Fruit fly (Drosophila melanogaster) whole organism, embryonic: Measurements from ENCODE around the gene CG7789.

Experiments
- Asciz ChIP-seq: fragments of 200-800 bp; sonication (Bioruptor generic); optimal IDR thresholded peaks from 2 replicates; lab custom pipeline; 2017; ENCODE audit warnings: missing biosample characterization, mild to moderate bottlenecking, missing genetic modification characterization, missing genetic modification reagents
- Bdp1 ChIP-seq: fragments of 200-800 bp; sonication (Bioruptor generic); optimal IDR thresholded peaks from 3 replicates; lab custom pipeline; 2016; ENCODE audit warnings: missing biosample characterization, missing genetic modification characterization
- C15 ChIP-seq: fragments of 200-800 bp; sonication (Bioruptor generic); IDR thresholded peaks from 3 replicates; pipeline ENCODE4 v1.3.6; 2022; ENCODE audit warnings: missing biosample characterization, missing genetic modification characterization
- CG10267 ChIP-seq: fragments of 200-800 bp; sonication (Bioruptor generic); optimal IDR thresholded peaks from 2 replicates; lab custom pipeline; 2018; ENCODE audit warnings: missing biosample characterization, mild to moderate bottlenecking, missing genetic modification characterization, moderate library complexity
- CG10321 ChIP-seq: fragments of 200-800 bp; sonication (Bioruptor generic); IDR thresholded peaks from 2 replicates; pipeline ENCODE4 v1.3.6; 2022; ENCODE audit warnings: missing biosample characterization, missing genetic modification characterization
- CG10462 ChIP-seq: fragments of 200-800 bp; sonication (Bioruptor generic); optimal IDR thresholded peaks from 2 replicates; lab custom pipeline; 2016; ENCODE audit warnings: missing biosample characterization, missing genetic modification characterization
- CG12236 ChIP-seq: fragments of 200-800 bp; sonication (Bioruptor generic); optimal IDR thresholded peaks from 2 replicates; lab custom pipeline; 2016; ENCODE audit warnings: missing biosample characterization, missing genetic modification characterization
- CG13775 ChIP-seq: fragments of 200-800 bp; sonication (Bioruptor generic); optimal IDR thresholded peaks from 3 replicates; lab custom pipeline; 2017; ENCODE audit warnings: missing biosample characterization, mild to moderate bottlenecking, missing genetic modification characterization
- CG14441 ChIP-seq: fragments of 200-800 bp; sonication (Bioruptor generic); IDR thresholded peaks from 2 replicates; pipeline ENCODE4 v1.3.6; 2022; ENCODE audit warnings: missing biosample characterization, missing genetic modification characterization
- CG17328 ChIP-seq: fragments of 200-800 bp; sonication (Bioruptor generic); IDR thresholded peaks from 2 replicates; pipeline ENCODE4 v1.3.6; 2022; ENCODE audit warnings: missing biosample characterization, missing genetic modification characterization
- CG17829 ChIP-seq: fragments of 200-800 bp; optimal IDR thresholded peaks from 2 replicates; lab custom pipeline; 2019; ENCODE audit warnings: missing biosample characterization, mild to moderate bottlenecking, missing genetic modification characterization, moderate library complexity
- CG2875 ChIP-seq: fragments of 200-800 bp; sonication (Bioruptor generic); optimal IDR thresholded peaks from 2 replicates; lab custom pipeline; 2017; ENCODE audit warnings: missing biosample characterization, mild to moderate bottlenecking, missing genetic modification characterization, missing genetic modification reagents
- CG30403 ChIP-seq: fragments of 200-800 bp; sonication (Bioruptor generic); optimal IDR thresholded peaks from 3 replicates; lab custom pipeline; 2016; ENCODE audit warnings: missing biosample characterization, missing genetic modification characterization
- CG31388 ChIP-seq: fragments of 200-800 bp; sonication (Bioruptor generic); optimal IDR thresholded peaks from 2 replicates; lab custom pipeline; 2016; ENCODE audit warnings: missing biosample characterization, missing genetic modification characterization
- CG34422 ChIP-seq: fragments of 200-800 bp; sonication (Bioruptor generic); IDR thresholded peaks from 3 replicates; pipeline ENCODE4 v1.3.6; 2022; ENCODE audit warnings: missing biosample characterization, missing genetic modification characterization
- CG4617 ChIP-seq: fragments of 200-800 bp; sonication (Bioruptor generic); optimal IDR thresholded peaks from 3 replicates; lab custom pipeline; 2016; ENCODE audit warnings: missing biosample characterization, missing genetic modification characterization, borderline replicate concordance
- CG6654 ChIP-seq: fragments of 200-800 bp; sonication (Bioruptor generic); optimal IDR thresholded peaks from 2 replicates; lab custom pipeline; 2017; ENCODE audit warnings: missing biosample characterization, mild to moderate bottlenecking, missing genetic modification characterization
- CG6689 ChIP-seq: fragments of 200-800 bp; sonication (Bioruptor generic); IDR thresholded peaks from 2 replicates; pipeline ENCODE4 v1.3.6; 2022; ENCODE audit warnings: missing biosample characterization, missing genetic modification characterization
- CG7963 ChIP-seq: fragments of 200-800 bp; sonication (Bioruptor generic); IDR thresholded peaks from 3 replicates; pipeline ENCODE4 v1.3.6; 2022; ENCODE audit warnings: missing biosample characterization, missing genetic modification characterization; ENCODE audit not compliant: partially characterized antibody
- CrebB ChIP-seq: fragments of 200-800 bp; sonication (Bioruptor generic); optimal IDR thresholded peaks from 3 replicates; lab custom pipeline; 2018; ENCODE audit warnings: missing biosample characterization, mild to moderate bottlenecking, missing genetic modification characterization
- Dek ChIP-seq: fragments of 200-800 bp; sonication (Bioruptor generic); optimal IDR thresholded peaks from 3 replicates; lab custom pipeline; 2019; ENCODE audit warnings: missing biosample characterization, mild to moderate bottlenecking, missing genetic modification characterization, moderate library complexity
- Dll ChIP-seq: fragments of 200-800 bp; sonication (Bioruptor generic); IDR thresholded peaks from 4 replicates; pipeline ENCODE4 v1.3.6; 2022; ENCODE audit warnings: missing biosample characterization, missing genetic modification characterization; ENCODE audit not compliant: partially characterized antibody
- Doc3 ChIP-seq: fragments of 200-800 bp; sonication (Bioruptor generic); IDR thresholded peaks from 3 replicates; pipeline ENCODE4 v1.3.6; 2022; ENCODE audit warnings: missing biosample characterization, missing genetic modification characterization; ENCODE audit not compliant: partially characterized antibody
- E2f1 ChIP-seq: fragments of 200-800 bp; sonication (Bioruptor generic); IDR thresholded peaks from 2 replicates; pipeline ENCODE4 v1.3.6; 2022; ENCODE audit warnings: missing biosample characterization, missing genetic modification characterization
- Fer1 ChIP-seq: fragments of 200-800 bp; sonication (Bioruptor generic); optimal IDR thresholded peaks from 2 replicates; lab custom pipeline; 2017; ENCODE audit warnings: missing biosample characterization, mild to moderate bottlenecking, missing genetic modification characterization
- HLH54F ChIP-seq: fragments of 200-800 bp; sonication (Bioruptor generic); optimal IDR thresholded peaks from 3 replicates; lab custom pipeline; 2016; ENCODE audit warnings: missing biosample characterization, missing genetic modification characterization
- Hand ChIP-seq: fragments of 200-800 bp; sonication (Bioruptor generic); optimal IDR thresholded peaks from 2 replicates; lab custom pipeline; 2017; ENCODE audit warnings: mild to moderate bottlenecking, missing biosample characterization, missing genetic modification reagents, missing genetic modification characterization
- HmgZ ChIP-seq: fragments of 200-800 bp; sonication (Bioruptor generic); optimal IDR thresholded peaks from 2 replicates; lab custom pipeline; 2018; ENCODE audit warnings: missing biosample characterization, mild to moderate bottlenecking, missing genetic modification characterization
- Hr51 ChIP-seq, 2 experiments: fragments of 200-800 bp; sonication (Bioruptor generic); optimal IDR thresholded peaks; 2 replicates in 1 of 2; 3 replicates in 1 of 2; lab custom pipeline; 2016 to 2018; ENCODE audit warnings: missing biosample characterization in 2 of 2, missing genetic modification characterization in 2 of 2, mild to moderate bottlenecking in 1 of 2, moderate library complexity in 1 of 2
- Med ChIP-seq: fragments of 200-800 bp; sonication (Bioruptor generic); peaks from one replicate; lab custom pipeline; 2016; ENCODE audit warnings: missing biosample characterization, missing genetic modification characterization, mild to moderate bottlenecking, inconsistent platforms, moderate library complexity
- Ptx1 ChIP-seq: fragments of 200-800 bp; sonication (Bioruptor generic); IDR thresholded peaks from 2 replicates; pipeline ENCODE4 v1.3.6; 2022; ENCODE audit warnings: missing biosample characterization, missing genetic modification characterization
- Sin3A ChIP-seq: fragments of >200 bp; optimal IDR thresholded peaks from 2 replicates; lab custom pipeline; 2018
- TFAM ChIP-seq: fragments of 200-800 bp; sonication (Bioruptor generic); optimal IDR thresholded peaks from 2 replicates; lab custom pipeline; 2017; ENCODE audit warnings: missing biosample characterization, missing genetic modification characterization, inconsistent platforms
- YL-1 ChIP-seq: fragments of 200-800 bp; sonication (Bioruptor generic); optimal IDR thresholded peaks from 3 replicates; lab custom pipeline; 2017; ENCODE audit warnings: missing biosample characterization, mild to moderate bottlenecking, missing genetic modification characterization
- bowl ChIP-seq: fragments of 200-800 bp; sonication (Bioruptor generic); IDR thresholded peaks from 2 replicates; pipeline ENCODE4 v1.3.6; 2022; ENCODE audit warnings: missing biosample characterization, missing genetic modification characterization
- bsh ChIP-seq, 2 experiments: fragments of 200-800 bp; sonication (Bioruptor generic); optimal IDR thresholded peaks; 2 replicates each; lab custom pipeline; 2017 to 2018; ENCODE audit warnings: mild to moderate bottlenecking in 2 of 2, missing biosample characterization in 2 of 2, missing genetic modification characterization in 2 of 2, moderate library complexity in 1 of 2
- gcm ChIP-seq: fragments of 200-800 bp; sonication (Bioruptor generic); optimal IDR thresholded peaks from 2 replicates; lab custom pipeline; 2019; ENCODE audit warnings: missing biosample characterization, mild to moderate bottlenecking, missing genetic modification characterization, moderate library complexity
- hb ChIP-seq: fragments of 200-800 bp; sonication (Bioruptor generic); IDR thresholded peaks from 3 replicates; pipeline ENCODE4 v1.3.6; 2022; ENCODE audit warnings: missing biosample characterization, missing genetic modification characterization; ENCODE audit not compliant: partially characterized antibody
- kay ChIP-seq: fragments of 200-800 bp; sonication (Bioruptor generic); optimal IDR thresholded peaks from 2 replicates; lab custom pipeline; 2016; ENCODE audit warnings: missing biosample characterization, missing genetic modification characterization
- lbe ChIP-seq: fragments of 200-800 bp; sonication (Bioruptor generic); optimal IDR thresholded peaks from 2 replicates; lab custom pipeline; 2016; ENCODE audit warnings: missing biosample characterization, mild to moderate bottlenecking, missing genetic modification characterization
- mirr ChIP-seq: fragments of 200-800 bp; sonication (Bioruptor generic); optimal IDR thresholded peaks from 3 replicates; lab custom pipeline; 2018; ENCODE audit warnings: missing biosample characterization, mild to moderate bottlenecking, missing genetic modification characterization
- mld ChIP-seq: fragments of 200-800 bp; sonication (Bioruptor generic); IDR thresholded peaks from 3 replicates; pipeline ENCODE4 v1.3.6; 2022; ENCODE audit warnings: missing biosample characterization, missing genetic modification characterization; ENCODE audit not compliant: partially characterized antibody
- nerfin-1 ChIP-seq: fragments of 200-800 bp; sonication (Bioruptor generic); optimal IDR thresholded peaks from 3 replicates; lab custom pipeline; 2019; ENCODE audit warnings: missing biosample characterization, mild to moderate bottlenecking, missing genetic modification characterization, moderate library complexity
- prd ChIP-seq, 3 experiments: fragments of >200 bp in 2 of 3; fragments of 200-800 bp in 1 of 3; sonication (Bioruptor generic) in 1 of 3; optimal IDR thresholded peaks in 2 of 3; IDR thresholded peaks in 1 of 3; 2 replicates in 2 of 3; 3 replicates in 1 of 3; pipeline versions ENCODE4 v1.3.6 to Lab custom; 2017 to 2022; ENCODE audit warnings: missing biosample characterization in 1 of 3, missing genetic modification characterization in 1 of 3
- ranshi ChIP-seq: fragments of 200-800 bp; sonication (Bioruptor generic); IDR thresholded peaks from 2 replicates; pipeline ENCODE4 v1.3.6; 2022; ENCODE audit warnings: missing biosample characterization, missing genetic modification characterization
- sug ChIP-seq: fragments of 200-800 bp; optimal IDR thresholded peaks from 2 replicates; lab custom pipeline; 2019; ENCODE audit warnings: missing biosample characterization, mild to moderate bottlenecking, missing genetic modification characterization, moderate library complexity
- tx ChIP-seq: fragments of 200-800 bp; sonication (Bioruptor generic); optimal IDR thresholded peaks from 2 replicates; lab custom pipeline; 2016; ENCODE audit warnings: missing biosample characterization, missing genetic modification characterization
- vfl ChIP-seq: fragments of 200-800 bp; sonication (Bioruptor generic); optimal IDR thresholded peaks from 2 replicates; lab custom pipeline; 2016; ENCODE audit warnings: missing biosample characterization, missing genetic modification characterization
- wdn ChIP-seq: fragments of 200-800 bp; sonication (Bioruptor generic); IDR thresholded peaks from 2 replicates; pipeline ENCODE4 v1.3.6; 2022; ENCODE audit warnings: missing biosample characterization, missing genetic modification characterization
- zfh2 ChIP-seq: fragments of 200-800 bp; sonication (Bioruptor generic); optimal IDR thresholded peaks from 2 replicates; lab custom pipeline; 2016; ENCODE audit warnings: missing biosample characterization, missing genetic modification characterization

Gene CG7789

DNA sequence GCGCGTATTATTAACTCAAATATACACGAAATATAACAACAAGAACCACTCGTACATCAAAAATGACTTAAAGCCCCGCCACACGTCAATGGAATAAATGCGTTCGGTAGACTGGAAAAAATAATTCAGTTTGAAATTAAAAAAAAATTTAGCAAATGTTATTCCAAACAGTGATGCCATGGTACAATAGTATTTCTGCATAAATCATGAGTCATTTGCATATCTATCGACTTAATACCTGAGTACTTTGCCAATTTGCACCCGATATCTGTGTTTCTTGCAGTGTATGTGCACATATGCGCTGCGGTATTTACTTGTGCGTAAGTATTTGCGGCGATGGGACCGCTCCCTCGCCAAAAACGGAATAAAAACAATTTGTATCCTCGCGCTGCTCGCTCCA lies 39.8 kb upstream of the CG7789 start (continued):
- TF ChIP-seq CG4617 (GFP tag; lab: Kevin White, UChicago) (no peak), Ptx1 (GFP tag; lab: Robert Waterston, UW) (peak; percentile 52; the same call in 1 of the 2 replicates), tx (GFP tag; lab: Kevin White, UChicago) (peak; percentile 5), lbe (GFP tag; lab: Kevin White, UChicago) (peak; percentile 98), CG10321 (GFP tag; lab: Robert Waterston, UW) (no peak), CG14441 (GFP tag; lab: Robert Waterston, UW) (0 out of 2 replicates have a peak, but pooled peaks have one; percentile 21), Sin3A (lab: Kevin White, UChicago) (no peak), Dek (no peak), Fer1 (GFP tag; lab: Kevin White, UChicago) (no peak), TFAM (GFP tag; lab: Kevin White, UChicago) (no peak), CG6654 (GFP tag; lab: Kevin White, UChicago) (no peak), zfh2 (GFP tag; lab: Kevin White, UChicago) (peak; percentile 31), CG10267 (tag; lab: Kevin White, UChicago) (peak; percentile 12), CrebB (tag; lab: Kevin White, UChicago) (no peak), vfl (no peak), wdn (no peak), hb (GFP tag; lab: Robert Waterston, UW) (no peak), mirr (no peak), kay (GFP tag; lab: Kevin White, UChicago) (peak; percentile 31), sug (tag; lab: Kevin White, UChicago) (no peak), Asciz (no peak), CG6689 (0 out of 2 replicates have a peak, but pooled peaks have one; percentile 26), CG2875 (GFP tag; lab: Kevin White, UChicago) (no peak), CG17328 (GFP tag; lab: Robert Waterston, UW) (0 out of 2 replicates have a peak, but pooled peaks have one; percentile 28), Med (GFP tag; lab: Kevin White, UChicago) (peak; percentile 78), CG30403 (GFP tag; lab: Kevin White, UChicago) (peak; percentile 31), bsh (GFP tag; optimal IDR thresholded peaks at IDR 0.05; lab: Kevin White, UChicago) (peak in 1 of 2 experiments; percentile 49), Hand (GFP tag; lab: Kevin White, UChicago) (no peak), ranshi (GFP tag; lab: Robert Waterston, UW) (peak; percentile 30; the same call in 1 of the 2 replicates), Hr51 (GFP tag; optimal IDR thresholded peaks at IDR 0.05; lab: Kevin White, UChicago) (peak in 1 of 2 experiments; percentile 28), bowl (GFP tag; lab: Robert Waterston, UW) (no peak), mld (GFP tag; lab: Robert Waterston, UW) (no peak), CG17829 (tag; lab: Kevin White, UChicago) (peak; percentile 0), CG31388 (GFP tag; lab: Kevin White, UChicago) (no peak), nerfin-1 (tag; lab: Kevin White, UChicago) (no peak), E2f1 (peak; percentile 25; the same call in 1 of the 2 replicates), prd (optimal IDR thresholded peaks at IDR 0.05; lab: Kevin White, UChicago) (no peak), prd (GFP tag; IDR thresholded peaks at IDR 0.05; lab: Robert Waterston, UW) (peak; percentile 73), CG7963 (no peak), CG34422 (no peak), C15 (GFP tag; lab: Robert Waterston, UW) (0 out of 3 replicates have a peak, but pooled peaks have one; percentile 40), CG12236 (GFP tag; lab: Kevin White, UChicago) (no peak), Doc3 (no peak), Dll (no peak), HLH54F (GFP tag; lab: Kevin White, UChicago) (peak; percentile 21), CG13775 (GFP tag; lab: Kevin White, UChicago) (peak; percentile 24), YL-1 (GFP tag; lab: Kevin White, UChicago) (no peak), Bdp1 (GFP tag; lab: Kevin White, UChicago) (no peak), HmgZ (tag; lab: Kevin White, UChicago) (no peak), CG10462 (GFP tag; lab: Kevin White, UChicago) (no peak), gcm (no peak)
